Fruit fly (Drosophila melanogaster) S2 (cell line): ENCODE results near the gene CG14621.

Experiments used
- CG8478 ChIP-seq: fragments of >200 bp; optimal IDR thresholded peaks from 2 replicates; lab custom pipeline; 2018
- CTCF ChIP-seq, 2 experiments: fragments of >200 bp; optimal IDR thresholded peaks; 2 replicates each; lab custom pipeline; 2018

DNA sequence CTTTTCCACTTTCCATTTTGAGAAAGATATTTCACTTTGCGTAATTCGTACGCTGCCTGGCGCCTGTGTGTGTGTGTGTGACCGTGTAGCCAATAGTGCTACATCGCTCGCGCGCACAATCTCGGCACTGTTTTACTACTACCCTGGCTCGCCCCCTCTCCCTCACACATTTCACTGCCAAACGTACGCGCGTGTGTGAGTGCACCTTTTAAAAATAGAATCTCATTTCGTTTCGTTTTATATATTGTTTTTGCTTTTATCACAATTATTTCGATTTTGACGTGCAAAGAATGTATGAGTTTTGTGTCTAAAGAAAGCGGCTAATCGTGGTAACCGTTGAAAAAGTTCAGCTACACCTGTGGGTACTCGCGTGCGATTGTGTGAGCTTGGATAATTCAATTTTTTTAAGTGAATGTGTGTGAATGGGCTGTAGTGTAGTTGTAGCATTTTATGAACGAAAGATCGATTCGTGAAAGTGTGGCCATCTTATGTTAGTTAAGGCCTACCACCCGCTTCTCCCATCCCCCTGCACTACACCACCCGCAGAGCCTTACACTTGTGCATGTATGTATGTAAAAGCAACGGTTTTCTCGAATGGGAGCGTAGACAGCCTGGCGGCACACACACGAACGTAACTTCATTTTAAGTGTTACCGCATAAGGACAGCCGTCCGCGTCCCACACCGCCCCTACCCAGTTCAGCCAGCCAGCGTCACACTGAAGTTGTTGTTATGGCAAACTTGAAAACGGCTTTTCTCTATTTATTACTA, 12.3 kb downstream of the CG14621 start:
- TF ChIP-seq CTCF (optimal IDR thresholded peaks at IDR 0.05; lab: Kevin White, UChicago): no peak
- TF ChIP-seq CG8478 (lab: Kevin White, UChicago): no peak
